Worm (Caenorhabditis elegans) whole organism, L3 larva: ENCODE data around the gene helq-1.

Source experiments
- R02D3.7 ChIP-seq: fragments of 150-350 bp; optimal IDR thresholded peaks from 2 replicates; lab custom pipeline; 2014; ENCODE audit warnings: missing biosample characterization, missing genetic modification characterization
- ZK546.5 ChIP-seq: sonication (generic microtip); optimal IDR thresholded peaks from 2 replicates; lab custom pipeline; 2017; ENCODE audit warnings: missing biosample characterization, missing genetic modification characterization
- aly-2 ChIP-seq: fragments of 150-350 bp; optimal IDR thresholded peaks from 2 replicates; lab custom pipeline; 2014; ENCODE audit warnings: missing biosample characterization, missing genetic modification characterization
- ama-1 ChIP-seq: fragments of 150-350 bp; optimal IDR thresholded peaks from 2 replicates; lab custom pipeline; 2018
- ceh-16 ChIP-seq: sonication (generic microtip); optimal IDR thresholded peaks from 2 replicates; lab custom pipeline; 2017; ENCODE audit warnings: missing biosample characterization, missing genetic modification characterization
- ceh-82 ChIP-seq: fragments of 150-350 bp; optimal IDR thresholded peaks from 2 replicates; lab custom pipeline; 2014; ENCODE audit warnings: missing biosample characterization, missing genetic modification characterization
- ceh-9 ChIP-seq: sonication (generic microtip); optimal IDR thresholded peaks from 2 replicates; lab custom pipeline; 2018; ENCODE audit warnings: missing biosample characterization, missing genetic modification characterization
- egl-27 ChIP-seq: sonication (generic microtip); optimal IDR thresholded peaks from 4 replicates; lab custom pipeline; 2017; ENCODE audit warnings: missing biosample characterization, missing genetic modification reagents, missing genetic modification characterization
- egl-5 ChIP-seq: fragments of 150-350 bp; optimal IDR thresholded peaks from 2 replicates; lab custom pipeline; 2017; ENCODE audit warnings: missing biosample characterization, missing genetic modification reagents, missing genetic modification characterization, inconsistent platforms
- elt-1 ChIP-seq: fragments of 150-350 bp; optimal IDR thresholded peaks from 2 replicates; lab custom pipeline; 2014; ENCODE audit warnings: missing biosample characterization, missing genetic modification characterization
- elt-2 ChIP-seq: sonication (generic microtip); optimal IDR thresholded peaks from 2 replicates; lab custom pipeline; 2016; ENCODE audit warnings: missing genetic modification reagents, mild to moderate bottlenecking, missing genetic modification characterization, missing compliant biosample characterization
- elt-3 ChIP-seq, 3 experiments: fragments of 150-350 bp in 1 of 3; sonication (generic microtip) in 2 of 3; optimal IDR thresholded peaks; 2 replicates in 2 of 3; 4 replicates in 1 of 3; lab custom pipeline; 2014 to 2017; ENCODE audit warnings: missing biosample characterization in 3 of 3, missing genetic modification characterization in 3 of 3
- eor-1 ChIP-seq, 2 experiments: fragments of 150-350 bp; optimal IDR thresholded peaks; 2 replicates each; lab custom pipeline; 2014 to 2018; ENCODE audit warnings: missing biosample characterization in 2 of 2, missing genetic modification characterization in 2 of 2
- fkh-2 ChIP-seq: fragments of 150-350 bp; optimal IDR thresholded peaks from 2 replicates; lab custom pipeline; 2014; ENCODE audit warnings: missing biosample characterization, missing genetic modification reagents, missing genetic modification characterization
- fos-1 ChIP-seq: fragments of 150-350 bp; optimal IDR thresholded peaks from 2 replicates; lab custom pipeline; 2014; ENCODE audit warnings: missing biosample characterization, missing genetic modification characterization
- hmg-11 ChIP-seq: sonication (generic microtip); optimal IDR thresholded peaks from 2 replicates; lab custom pipeline; 2016; ENCODE audit warnings: missing genetic modification characterization, missing compliant biosample characterization
- lin-15B ChIP-seq: fragments of 150-350 bp; optimal IDR thresholded peaks from 2 replicates; lab custom pipeline; 2014; ENCODE audit warnings: missing biosample characterization, missing genetic modification characterization
- lin-39 ChIP-seq: fragments of 150-350 bp; optimal IDR thresholded peaks from 2 replicates; lab custom pipeline; 2018; ENCODE audit warnings: missing biosample characterization, missing genetic modification reagents, missing genetic modification characterization
- lsy-12 ChIP-seq: sonication (generic microtip); optimal IDR thresholded peaks from 2 replicates; lab custom pipeline; 2016; ENCODE audit warnings: mild to moderate bottlenecking, missing genetic modification characterization, missing compliant biosample characterization
- mml-1 ChIP-seq: fragments of 150-350 bp; sonication (generic microtip); optimal IDR thresholded peaks from 3 replicates; lab custom pipeline; 2014; ENCODE audit warnings: missing biosample characterization, missing genetic modification characterization
- nfya-1 ChIP-seq: sonication (generic microtip); optimal IDR thresholded peaks from 2 replicates; lab custom pipeline; 2017; ENCODE audit warnings: missing genetic modification characterization, mild to moderate bottlenecking, missing compliant biosample characterization, antibody characterized with exemption, moderate library complexity; ENCODE audit not compliant: insufficient read depth
- nhr-11 ChIP-seq: fragments of 150-350 bp; optimal IDR thresholded peaks from 2 replicates; lab custom pipeline; 2014; ENCODE audit warnings: missing biosample characterization, missing genetic modification characterization
- nhr-12 ChIP-seq: fragments of 150-350 bp; optimal IDR thresholded peaks from 2 replicates; lab custom pipeline; 2014; ENCODE audit warnings: missing biosample characterization, missing genetic modification characterization
- nhr-23 ChIP-seq: fragments of 150-350 bp; optimal IDR thresholded peaks from 2 replicates; lab custom pipeline; 2014; ENCODE audit warnings: missing biosample characterization, missing genetic modification reagents, missing genetic modification characterization
- nhr-237 ChIP-seq: fragments of 150-350 bp; optimal IDR thresholded peaks from 2 replicates; lab custom pipeline; 2014; ENCODE audit warnings: missing biosample characterization, missing genetic modification characterization
- nhr-28 ChIP-seq: fragments of 150-350 bp; optimal IDR thresholded peaks from 2 replicates; lab custom pipeline; 2014; ENCODE audit warnings: missing biosample characterization, missing genetic modification characterization
- nhr-43 ChIP-seq: sonication (generic microtip); optimal IDR thresholded peaks from 2 replicates; lab custom pipeline; 2016; ENCODE audit warnings: mild to moderate bottlenecking, missing genetic modification characterization, missing compliant biosample characterization; ENCODE audit not compliant: poor library complexity, severe bottlenecking
- nhr-76 ChIP-seq: fragments of 150-350 bp; sonication (generic microtip); optimal IDR thresholded peaks from 5 replicates; lab custom pipeline; 2014; ENCODE audit warnings: missing biosample characterization, missing genetic modification characterization
- nhr-77 ChIP-seq: fragments of 150-350 bp; optimal IDR thresholded peaks from 2 replicates; lab custom pipeline; 2014; ENCODE audit warnings: missing biosample characterization, missing genetic modification characterization
- pha-4 ChIP-seq: fragments of 150-350 bp; optimal IDR thresholded peaks from 2 replicates; lab custom pipeline; 2014; ENCODE audit warnings: missing biosample characterization, missing genetic modification reagents, missing genetic modification characterization
- sea-2 ChIP-seq: fragments of 150-350 bp; sonication (generic microtip); optimal IDR thresholded peaks from 4 replicates; lab custom pipeline; 2014; ENCODE audit warnings: missing biosample characterization, missing genetic modification reagents, missing genetic modification characterization
- skn-1 ChIP-seq: fragments of 150-350 bp; optimal IDR thresholded peaks from 2 replicates; lab custom pipeline; 2014; ENCODE audit warnings: missing biosample characterization, missing genetic modification characterization
- snpc-4 ChIP-seq: fragments of 150-350 bp; optimal IDR thresholded peaks from 2 replicates; lab custom pipeline; 2014; ENCODE audit warnings: missing biosample characterization, missing genetic modification characterization
- tbx-2 ChIP-seq: sonication (generic microtip); optimal IDR thresholded peaks from 2 replicates; lab custom pipeline; 2016; ENCODE audit warnings: mild to moderate bottlenecking, missing genetic modification characterization, missing compliant biosample characterization
- unc-39 ChIP-seq: sonication (generic microtip); optimal IDR thresholded peaks from 4 replicates; lab custom pipeline; 2017; ENCODE audit warnings: missing biosample characterization, missing genetic modification characterization
- unc-62 ChIP-seq: fragments of 150-350 bp; sonication (generic microtip); optimal IDR thresholded peaks from 4 replicates; lab custom pipeline; 2014; ENCODE audit warnings: missing biosample characterization, missing genetic modification reagents, missing genetic modification characterization
- ztf-11 ChIP-seq: fragments of 150-350 bp; optimal IDR thresholded peaks from 2 replicates; lab custom pipeline; 2014; ENCODE audit warnings: missing biosample characterization, missing genetic modification characterization

helq-1 gene

ce11 chrIII:587009-587408, at the start of gene helq-1:
Gene helq-1, minus strand, starts transcription at chrIII:587109.
- no peak for TF ChIP-seq hmg-11 (tag; lab: Kevin White, UChicago)

- TF ChIP-seq ceh-9 (tag; lab: Kevin White, UChicago) (no peak), elt-3 (tag; optimal IDR thresholded peaks at IDR 0.05; lab: Kevin White, UChicago) (no peak), mml-1 (tag; lab: Kevin White, UChicago) (no peak), ceh-82 (tag; lab: Kevin White, UChicago) (no peak), unc-39 (tag; lab: Kevin White, UChicago) (no peak), snpc-4 (tag; lab: Kevin White, UChicago) (no peak), lin-39 (tag; lab: Kevin White, UChicago) (no peak), fos-1 (tag; lab: Kevin White, UChicago) (no peak), ztf-11 (no peak), nhr-11 (tag; lab: Kevin White, UChicago) (no peak), nhr-77 (tag; lab: Kevin White, UChicago) (no peak), elt-2 (tag; lab: Kevin White, UChicago) (no peak), tbx-2 (tag; lab: Kevin White, UChicago) (no peak), aly-2 (tag; lab: Kevin White, UChicago) (no peak)
These were observed 49.2 kb upstream of the helq-1 start, which contains the start of gene T19C3.7 for ce11 chrIII:636067-636466. Gene T19C3.7, minus strand, starts transcription at chrIII:636167.

- no peak for TF ChIP-seq lsy-12 (tag; lab: Kevin White, UChicago)
- no peak for TF ChIP-seq unc-62
- no peak for TF ChIP-seq skn-1 (tag; lab: Kevin White, UChicago)
- TF ChIP-seq ZK546.5 = no peak
- peak; percentile 11 for TF ChIP-seq snpc-4 (tag; lab: Kevin White, UChicago)
- no peak for TF ChIP-seq ztf-11
- TF ChIP-seq aly-2 (tag; lab: Kevin White, UChicago) = no peak
- no peak for TF ChIP-seq egl-27
- no peak for TF ChIP-seq fkh-2 (tag; lab: Kevin White, UChicago)
- TF ChIP-seq elt-1 (tag; lab: Kevin White, UChicago) = no peak
- TF ChIP-seq nfya-1 (tag; lab: Kevin White, UChicago) = peak; percentile 41
- peak; percentile 8 for TF ChIP-seq lin-39 (tag; lab: Kevin White, UChicago)
- TF ChIP-seq unc-39 (tag; lab: Kevin White, UChicago) = no peak
- TF ChIP-seq lin-15B = peak; percentile 22
- no peak for TF ChIP-seq R02D3.7
- TF ChIP-seq nhr-12 (tag; lab: Kevin White, UChicago) = no peak
- TF ChIP-seq elt-2 (tag; lab: Kevin White, UChicago) = no peak
- TF ChIP-seq pha-4 (tag; lab: Kevin White, UChicago) = peak; percentile 46
- TF ChIP-seq nhr-23 = peak; percentile 23
- no peak for TF ChIP-seq egl-5 (tag; lab: Kevin White, UChicago)
- no peak for TF ChIP-seq ceh-16
- TF ChIP-seq nhr-43 (tag; lab: Kevin White, UChicago) = no peak
- no peak for TF ChIP-seq nhr-28
- no peak for TF ChIP-seq ama-1 (lab: Kevin White, UChicago)
- TF ChIP-seq nhr-237 (tag; lab: Kevin White, UChicago) = no peak
- TF ChIP-seq sea-2 (GFP tag; lab: Kevin White, UChicago) = no peak
- TF ChIP-seq hmg-11 (tag; lab: Kevin White, UChicago) = peak; percentile 56
- no peak for TF ChIP-seq ceh-9 (tag; lab: Kevin White, UChicago)
- TF ChIP-seq nhr-76 (tag; lab: Kevin White, UChicago) = no peak
- TF ChIP-seq eor-1 (tag; optimal IDR thresholded peaks at IDR 0.05; lab: Kevin White, UChicago) = no peak
These were observed 47.7 kb upstream of the helq-1 start, which contains the start of gene fem-2 for ce11 chrIII:634618-635017. Gene fem-2, minus strand, starts transcription at chrIII:634626.

- TF ChIP-seq hmg-11 (tag; lab: Kevin White, UChicago) = no peak
These were observed 44.5 kb upstream of the helq-1 start, which contains the start of gene T19C3.6 for ce11 chrIII:631421-631820. Gene T19C3.6, minus strand, starts transcription at chrIII:631521.
